Worm (Caenorhabditis elegans) whole organism, L4 larva: ENCODE measurements around the gene srw-20.

Experiments used
- fkh-10 ChIP-seq: fragments of 150-350 bp; optimal IDR thresholded peaks from 2 replicates; lab custom pipeline; 2014; ENCODE audit warnings: missing biosample characterization, missing genetic modification reagents, missing genetic modification characterization
- lir-3 ChIP-seq: sonication (generic microtip); optimal IDR thresholded peaks from 2 replicates; lab custom pipeline; 2016; ENCODE audit warnings: mild to moderate bottlenecking, missing genetic modification characterization, missing compliant biosample characterization

srw-20 gene

DNA sequence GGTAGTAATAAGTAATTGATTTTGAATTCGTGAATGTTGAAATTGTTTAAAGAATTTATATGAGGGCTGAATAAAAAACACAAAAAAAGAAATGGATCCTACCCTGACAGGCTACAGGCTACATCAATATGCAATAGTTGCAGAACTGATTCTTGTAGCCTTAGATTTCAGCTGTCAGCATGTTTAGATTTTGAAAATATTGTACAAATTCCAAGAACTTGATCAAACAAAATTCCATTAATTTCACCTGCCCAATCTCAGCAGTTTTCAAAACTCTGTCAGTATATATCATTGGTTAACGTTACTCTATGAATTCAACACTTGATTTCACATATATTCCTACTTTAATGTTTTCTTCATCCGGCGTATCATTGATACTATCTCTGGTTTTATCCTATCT is 49.3 kb downstream of the srw-20 start:
- no peak for TF ChIP-seq fkh-10 (GFP tag; lab: Kevin White, UChicago)
- no peak for TF ChIP-seq lir-3 (tag; lab: Kevin White, UChicago)
